Fruit fly (Drosophila melanogaster): Measurements from ENCODE around the gene CCHa1.

- TF ChIP-seq tai (GFP tag; optimal IDR thresholded peaks at IDR 0.05) (no peak), Hr83 (GFP tag; optimal IDR thresholded peaks at IDR 0.05; ENCODE audit: poor library complexity, severe bottlenecking) (no peak), dl (GFP tag; optimal IDR thresholded peaks at IDR 0.05; ENCODE audit: insufficient read depth in 1 of 2, partially characterized antibody in 2 of 2) (no peak)
Observed at dm6 chr3R:14112066-14112465, 15.4 kb upstream of the CCHa1 start, which contains the start of gene CG14357.
